Worm (Caenorhabditis elegans): ENCODE data around the gene unc-3.

DNA sequence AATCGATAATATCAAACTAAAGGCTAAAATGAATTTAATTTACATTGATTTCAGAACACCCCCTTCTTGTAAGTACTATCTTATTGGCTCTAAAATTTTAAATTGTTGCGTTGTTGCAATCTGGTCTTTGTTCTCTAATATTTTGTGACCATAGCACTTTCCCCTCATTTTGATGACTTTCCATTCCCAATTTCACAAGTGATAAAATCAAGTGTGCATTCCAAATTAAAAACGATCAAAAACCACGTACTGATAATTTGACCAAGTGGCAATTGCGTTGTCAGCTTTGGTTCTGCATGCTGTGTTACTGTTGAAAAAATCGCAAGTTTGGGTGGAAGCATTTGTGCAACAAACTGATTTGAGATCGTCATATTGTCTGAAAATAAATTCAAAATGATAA, 3.0 kb upstream of the unc-3 start:
- TF ChIP-seq tab-1 (GFP tag; IDR thresholded peaks at IDR 0.05) (no peak), flt-1 (GFP tag; IDR thresholded peaks at IDR 0.05) (no peak)

Measured in whole organism, midembryonic.